Worm (Caenorhabditis elegans) whole organism, L4 larva: Measurements from ENCODE around the gene F17C8.9.

Experiments
- D1046.2 ChIP-seq: fragments of 200-800 bp; sonication (Bioruptor generic); IDR thresholded peaks from 2 replicates; pipeline ENCODE4 v1.3.6; 2022; ENCODE audit warnings: missing genetic modification characterization, missing compliant biosample characterization
- F49E8.2 ChIP-seq: sonication (generic microtip); optimal IDR thresholded peaks from 2 replicates; lab custom pipeline; 2016; ENCODE audit warnings: missing compliant biosample characterization, mild to moderate bottlenecking, missing genetic modification characterization, borderline replicate concordance
- T20F7.1 ChIP-seq: fragments of 200-800 bp; sonication (Bioruptor generic); optimal IDR thresholded peaks from 2 replicates; lab custom pipeline; 2018; ENCODE audit warnings: mild to moderate bottlenecking, missing genetic modification characterization, missing compliant biosample characterization
- T26A8.4 ChIP-seq: fragments of 200-800 bp; sonication (Bioruptor generic); IDR thresholded peaks from 2 replicates; pipeline ENCODE4 v1.3.6; 2022; ENCODE audit warnings: missing genetic modification characterization, missing compliant biosample characterization
- Y105C5A.15 ChIP-seq: fragments of 200-800 bp; sonication (Bioruptor generic); IDR thresholded peaks from 2 replicates; pipeline ENCODE4 v1.3.6; 2022; ENCODE audit warnings: missing genetic modification characterization, missing compliant biosample characterization
- Y48G9A.11 ChIP-seq: fragments of 200-800 bp; sonication (Bioruptor generic); IDR thresholded peaks from 2 replicates; pipeline ENCODE4 v1.3.6; 2022; ENCODE audit warnings: missing genetic modification reagents, missing genetic modification characterization, missing compliant biosample characterization
- aly-2 ChIP-seq: sonication (generic microtip); optimal IDR thresholded peaks from 2 replicates; lab custom pipeline; 2018; ENCODE audit warnings: missing biosample characterization, missing genetic modification characterization
- ama-1 ChIP-seq: fragments of 150-350 bp; optimal IDR thresholded peaks from 2 replicates; lab custom pipeline; 2014; ENCODE audit warnings: inconsistent platforms, mixed read lengths
- arid-1 ChIP-seq: fragments of 200-800 bp; sonication (Bioruptor generic); conservative IDR thresholded peaks from 2 replicates; pipeline ENCODE4 v1.3.6; 2022; ENCODE audit warnings: missing genetic modification reagents, missing genetic modification characterization, missing compliant biosample characterization
- ceh-32 ChIP-seq: sonication (generic microtip); optimal IDR thresholded peaks from 2 replicates; lab custom pipeline; 2016; ENCODE audit warnings: mild to moderate bottlenecking, missing genetic modification characterization, missing compliant biosample characterization; ENCODE audit not compliant: poor library complexity
- ceh-62 ChIP-seq: sonication (generic microtip); optimal IDR thresholded peaks from 2 replicates; lab custom pipeline; 2017; ENCODE audit warnings: missing biosample characterization, missing genetic modification characterization
- ces-1 ChIP-seq: fragments of 150-350 bp; sonication (generic microtip); optimal IDR thresholded peaks from 4 replicates; lab custom pipeline; 2014; ENCODE audit warnings: missing biosample characterization, missing genetic modification reagents, missing genetic modification characterization
- cey-2 ChIP-seq: sonication (generic microtip); optimal IDR thresholded peaks from 3 replicates; lab custom pipeline; 2017; ENCODE audit warnings: missing genetic modification characterization, mild to moderate bottlenecking, missing compliant biosample characterization, antibody characterized with exemption, borderline replicate concordance; ENCODE audit not compliant: insufficient read depth
- daf-19 ChIP-seq: fragments of 200-800 bp; sonication (Bioruptor generic); conservative IDR thresholded peaks from 2 replicates; pipeline ENCODE4 v1.3.6; 2022; ENCODE audit warnings: missing genetic modification characterization, missing compliant biosample characterization
- daf-8 ChIP-seq: fragments of 200-800 bp; sonication (Bioruptor generic); IDR thresholded peaks from 2 replicates; pipeline ENCODE4 v1.3.6; 2022; ENCODE audit warnings: missing genetic modification characterization, missing compliant biosample characterization
- dmd-6 ChIP-seq: fragments of 200-800 bp; sonication (Bioruptor generic); IDR thresholded peaks from 2 replicates; pipeline ENCODE4 v1.3.6; 2022; ENCODE audit warnings: missing genetic modification reagents, missing genetic modification characterization, missing compliant biosample characterization
- dpl-1 ChIP-seq: fragments of 150-350 bp; optimal IDR thresholded peaks from 2 replicates; lab custom pipeline; 2014; ENCODE audit warnings: missing biosample characterization, missing genetic modification reagents, missing genetic modification characterization
- dve-1 ChIP-seq: sonication (generic microtip); optimal IDR thresholded peaks from 2 replicates; lab custom pipeline; 2017; ENCODE audit warnings: antibody characterized with exemption, mild to moderate bottlenecking, missing genetic modification characterization, missing compliant biosample characterization; ENCODE audit not compliant: insufficient read depth
- egl-27 ChIP-seq: sonication (generic microtip); optimal IDR thresholded peaks from 3 replicates; lab custom pipeline; 2017; ENCODE audit warnings: missing biosample characterization, missing genetic modification reagents, missing genetic modification characterization
- egl-43 ChIP-seq: fragments of 200-800 bp; sonication (Bioruptor generic); IDR thresholded peaks from 2 replicates; pipeline ENCODE4 v1.3.6; 2022; ENCODE audit warnings: missing genetic modification reagents, missing genetic modification characterization, missing compliant biosample characterization
- fkh-10 ChIP-seq: fragments of 150-350 bp; optimal IDR thresholded peaks from 2 replicates; lab custom pipeline; 2014; ENCODE audit warnings: missing biosample characterization, missing genetic modification reagents, missing genetic modification characterization
- fos-1 ChIP-seq: fragments of 150-350 bp; optimal IDR thresholded peaks from 2 replicates; lab custom pipeline; 2014; ENCODE audit warnings: missing biosample characterization, missing genetic modification characterization
- gei-8 ChIP-seq: fragments of 200-800 bp; sonication (Bioruptor generic); optimal IDR thresholded peaks from 2 replicates; lab custom pipeline; 2018; ENCODE audit warnings: mild to moderate bottlenecking, missing genetic modification characterization, missing compliant biosample characterization
- hlh-11 ChIP-seq: fragments of 200-800 bp; sonication (Bioruptor generic); optimal IDR thresholded peaks from 2 replicates; lab custom pipeline; 2018; ENCODE audit warnings: mild to moderate bottlenecking, missing genetic modification characterization, missing compliant biosample characterization
- lin-15B ChIP-seq: fragments of 150-350 bp; sonication (generic microtip); optimal IDR thresholded peaks from 3 replicates; lab custom pipeline; 2014; ENCODE audit warnings: missing biosample characterization, missing genetic modification characterization
- lin-39 ChIP-seq: fragments of 150-350 bp; optimal IDR thresholded peaks from 2 replicates; lab custom pipeline; 2014; ENCODE audit warnings: missing biosample characterization, missing genetic modification reagents, missing genetic modification characterization
- lir-3 ChIP-seq: sonication (generic microtip); optimal IDR thresholded peaks from 2 replicates; lab custom pipeline; 2016; ENCODE audit warnings: mild to moderate bottlenecking, missing genetic modification characterization, missing compliant biosample characterization
- lsy-2 ChIP-seq, 2 experiments: fragments of 150-350 bp in 1 of 2; sonication (generic microtip) in 1 of 2; optimal IDR thresholded peaks; 2 replicates each; lab custom pipeline; 2014 to 2017; ENCODE audit warnings: missing biosample characterization in 2 of 2, missing genetic modification characterization in 2 of 2
- mdl-1 ChIP-seq, 2 experiments: fragments of 150-350 bp in 1 of 2; sonication (generic microtip) in 1 of 2; optimal IDR thresholded peaks; 2 replicates each; lab custom pipeline; 2014 to 2017; ENCODE audit warnings: missing biosample characterization in 2 of 2, missing genetic modification characterization in 2 of 2
- mdt-29 ChIP-seq: fragments of 200-800 bp; sonication (Bioruptor generic); IDR thresholded peaks from 2 replicates; pipeline ENCODE4 v1.3.6; 2022; ENCODE audit warnings: missing genetic modification reagents, missing genetic modification characterization, missing compliant biosample characterization
- mes-2 ChIP-seq: sonication (generic microtip); optimal IDR thresholded peaks from 2 replicates; lab custom pipeline; 2016; ENCODE audit warnings: missing genotype, mild to moderate bottlenecking, missing genetic modification characterization, missing compliant biosample characterization; ENCODE audit not compliant: poor library complexity, severe bottlenecking
- mxl-3 ChIP-seq: fragments of 200-800 bp; sonication (Bioruptor generic); optimal IDR thresholded peaks from 2 replicates; lab custom pipeline; 2018; ENCODE audit warnings: mild to moderate bottlenecking, missing genetic modification characterization, missing compliant biosample characterization
- nhr-10 ChIP-seq: fragments of 150-350 bp; optimal IDR thresholded peaks from 2 replicates; lab custom pipeline; 2014; ENCODE audit warnings: missing biosample characterization, missing genetic modification characterization
- nhr-11 ChIP-seq: fragments of 150-350 bp; optimal IDR thresholded peaks from 2 replicates; lab custom pipeline; 2014; ENCODE audit warnings: missing biosample characterization, missing genetic modification characterization
- nhr-111 ChIP-seq: fragments of 200-800 bp; sonication (Bioruptor generic); optimal IDR thresholded peaks from 2 replicates; lab custom pipeline; 2018; ENCODE audit warnings: mild to moderate bottlenecking, missing genetic modification characterization, missing compliant biosample characterization
- nhr-25 ChIP-seq: sonication (generic microtip); optimal IDR thresholded peaks from 2 replicates; lab custom pipeline; 2017; ENCODE audit warnings: missing genetic modification characterization, mild to moderate bottlenecking, missing compliant biosample characterization, antibody characterized with exemption, moderate library complexity, borderline replicate concordance; ENCODE audit not compliant: insufficient read depth
- nhr-41 ChIP-seq: fragments of 200-800 bp; sonication (Bioruptor generic); IDR thresholded peaks from 2 replicates; pipeline ENCODE4 v1.3.6; 2022; ENCODE audit warnings: missing genetic modification reagents, missing genetic modification characterization, missing compliant biosample characterization
- nhr-48 ChIP-seq: sonication (generic microtip); optimal IDR thresholded peaks from 2 replicates; lab custom pipeline; 2016; ENCODE audit warnings: mild to moderate bottlenecking, missing genetic modification characterization, missing compliant biosample characterization
- nhr-6 ChIP-seq: fragments of 150-350 bp; optimal IDR thresholded peaks from 2 replicates; lab custom pipeline; 2014; ENCODE audit warnings: missing biosample characterization, missing genetic modification characterization
- nhr-76 ChIP-seq: fragments of 150-350 bp; optimal IDR thresholded peaks from 2 replicates; lab custom pipeline; 2014; ENCODE audit warnings: missing biosample characterization, missing genetic modification characterization
- nhr-77 ChIP-seq: fragments of 150-350 bp; optimal IDR thresholded peaks from 2 replicates; lab custom pipeline; 2014; ENCODE audit warnings: missing biosample characterization, missing genetic modification characterization
- rbr-2 ChIP-seq: sonication (generic microtip); optimal IDR thresholded peaks from 2 replicates; lab custom pipeline; 2016; ENCODE audit warnings: missing genotype, missing genetic modification characterization, missing compliant biosample characterization
- saeg-2 ChIP-seq: fragments of 200-800 bp; sonication (Bioruptor generic); IDR thresholded peaks from 2 replicates; pipeline ENCODE4 v1.3.6; 2022; ENCODE audit warnings: missing genetic modification reagents, missing genetic modification characterization, missing compliant biosample characterization
- sdz-12 ChIP-seq: fragments of 200-800 bp; sonication (Bioruptor generic); optimal IDR thresholded peaks from 2 replicates; lab custom pipeline; 2018; ENCODE audit warnings: mild to moderate bottlenecking, missing genetic modification characterization, missing compliant biosample characterization
- set-16 ChIP-seq: fragments of 200-800 bp; sonication (Bioruptor generic); IDR thresholded peaks from 2 replicates; pipeline ENCODE4 v1.3.6; 2022; ENCODE audit warnings: missing genetic modification reagents, missing genetic modification characterization, missing compliant biosample characterization
- snpc-4 ChIP-seq: fragments of 150-350 bp; optimal IDR thresholded peaks from 2 replicates; lab custom pipeline; 2014; ENCODE audit warnings: missing biosample characterization, missing genetic modification characterization
- spr-3 ChIP-seq: fragments of 200-800 bp; sonication (Bioruptor generic); optimal IDR thresholded peaks from 2 replicates; lab custom pipeline; 2018; ENCODE audit warnings: mild to moderate bottlenecking, missing genetic modification characterization, missing compliant biosample characterization
- unc-130 ChIP-seq: sonication (generic microtip); optimal IDR thresholded peaks from 2 replicates; lab custom pipeline; 2016; ENCODE audit warnings: missing genetic modification reagents, missing genetic modification characterization, missing compliant biosample characterization
- vab-7 ChIP-seq: fragments of 200-800 bp; sonication (Bioruptor generic); IDR thresholded peaks from 2 replicates; pipeline ENCODE4 v1.3.6; 2022; ENCODE audit warnings: missing genetic modification reagents, missing genetic modification characterization, missing compliant biosample characterization
- zag-1 ChIP-seq: fragments of 150-350 bp; optimal IDR thresholded peaks from 2 replicates; lab custom pipeline; 2014; ENCODE audit warnings: missing biosample characterization, missing genetic modification characterization
- zip-11 ChIP-seq: fragments of 200-800 bp; sonication (Bioruptor generic); IDR thresholded peaks from 2 replicates; pipeline ENCODE4 v1.3.6; 2022; ENCODE audit warnings: missing genetic modification characterization, missing compliant biosample characterization

F17C8.9 gene

ce11 chrIII:4689595-4689994 lies 44.6 kb upstream of the F17C8.9 start (continued):
- TF ChIP-seq egl-27 (tag; lab: Kevin White, UChicago): no peak
- TF ChIP-seq ama-1 (lab: Kevin White, UChicago): no peak
- peak; percentile 51 for TF ChIP-seq nhr-6 (tag; lab: Kevin White, UChicago)
- no peak for TF ChIP-seq cey-2 (tag; lab: Kevin White, UChicago)
- peak; percentile 18 for TF ChIP-seq nhr-77
- peak; percentile 89 for TF ChIP-seq daf-19
- peak; percentile 81 for TF ChIP-seq Y48G9A.11 (GFP tag; lab: Robert Waterston, UW)
- peak; percentile 77 for TF ChIP-seq dmd-6 (GFP tag; lab: Robert Waterston, UW)
- peak; percentile 60 for TF ChIP-seq dpl-1 (GFP tag; lab: Kevin White, UChicago)
- TF ChIP-seq ces-1: no peak
- no peak for TF ChIP-seq fkh-10 (GFP tag; lab: Kevin White, UChicago)
- TF ChIP-seq vab-7 (GFP tag; lab: Robert Waterston, UW): peak; percentile 91
- TF ChIP-seq mdt-29 (GFP tag; lab: Robert Waterston, UW): peak; percentile 84; the same call in 1 of the 2 replicates
- no peak for TF ChIP-seq lin-15B (tag; lab: Kevin White, UChicago)
- TF ChIP-seq F49E8.2 (tag; lab: Kevin White, UChicago): peak; percentile 75
- TF ChIP-seq aly-2 (tag; lab: Kevin White, UChicago): peak; percentile 40
- peak; percentile 68 for TF ChIP-seq T20F7.1 (GFP tag; lab: Kevin White, UChicago)
- TF ChIP-seq zip-11 (GFP tag; lab: Robert Waterston, UW): peak; percentile 71; the same call in 1 of the 2 replicates
- peak; percentile 76 for TF ChIP-seq hlh-11 (tag; lab: Kevin White, UChicago)
- no peak for TF ChIP-seq lin-39
- TF ChIP-seq arid-1 (GFP tag; lab: Robert Waterston, UW): peak; percentile 89
- no peak for TF ChIP-seq ceh-62 (tag; lab: Kevin White, UChicago)
- no peak for TF ChIP-seq nhr-76
- TF ChIP-seq saeg-2 (GFP tag; lab: Robert Waterston, UW): 0 out of 2 replicates have a peak, but pooled peaks have one; percentile 34
- TF ChIP-seq nhr-111: peak; percentile 93
- no peak for TF ChIP-seq zag-1 (tag; lab: Kevin White, UChicago)
- TF ChIP-seq nhr-25: no peak
- no peak for TF ChIP-seq fos-1 (tag; lab: Kevin White, UChicago)
- TF ChIP-seq mdl-1 (tag; optimal IDR thresholded peaks at IDR 0.05; lab: Kevin White, UChicago): peak in 1 of 2 experiments; percentile 73
- peak; percentile 76 for TF ChIP-seq dve-1 (tag; lab: Kevin White, UChicago)
- no peak for TF ChIP-seq nhr-10 (tag; lab: Kevin White, UChicago)
- peak; percentile 91 for TF ChIP-seq nhr-41
- peak; percentile 78 for TF ChIP-seq T26A8.4 (GFP tag; lab: Robert Waterston, UW)
- no peak for TF ChIP-seq ceh-32 (tag; lab: Kevin White, UChicago)
- TF ChIP-seq nhr-11 (tag; lab: Kevin White, UChicago): peak; percentile 53
- TF ChIP-seq set-16 (GFP tag; lab: Robert Waterston, UW): no peak
- 0 out of 2 replicates have a peak, but pooled peaks have one; percentile 59 for TF ChIP-seq daf-8
- TF ChIP-seq mes-2 (tag; lab: Kevin White, UChicago): peak; percentile 87
- TF ChIP-seq lir-3 (tag; lab: Kevin White, UChicago): peak; percentile 75
- TF ChIP-seq rbr-2: peak; percentile 66
- TF ChIP-seq egl-43: peak; percentile 94
- TF ChIP-seq spr-3 (GFP tag; lab: Kevin White, UChicago): peak; percentile 83
- TF ChIP-seq gei-8 (GFP tag; lab: Kevin White, UChicago): peak; percentile 84
- peak; percentile 1 to 80 for TF ChIP-seq lsy-2 (tag; optimal IDR thresholded peaks at IDR 0.05; lab: Kevin White, UChicago)
- peak; percentile 84 for TF ChIP-seq D1046.2
- TF ChIP-seq unc-130 (GFP tag; lab: Kevin White, UChicago): peak; percentile 84
- TF ChIP-seq mxl-3 (GFP tag; lab: Kevin White, UChicago): peak; percentile 96
- TF ChIP-seq nhr-48 (tag; lab: Kevin White, UChicago): peak; percentile 77
- TF ChIP-seq sdz-12 (GFP tag; lab: Kevin White, UChicago): peak; percentile 87
- no peak for TF ChIP-seq snpc-4 (tag; lab: Kevin White, UChicago)
- 0 out of 2 replicates have a peak, but pooled peaks have one; percentile 44 for TF ChIP-seq Y105C5A.15
